Worm (Caenorhabditis elegans): ENCODE measurements around the gene efhd-1.

Gene efhd-1

DNA sequence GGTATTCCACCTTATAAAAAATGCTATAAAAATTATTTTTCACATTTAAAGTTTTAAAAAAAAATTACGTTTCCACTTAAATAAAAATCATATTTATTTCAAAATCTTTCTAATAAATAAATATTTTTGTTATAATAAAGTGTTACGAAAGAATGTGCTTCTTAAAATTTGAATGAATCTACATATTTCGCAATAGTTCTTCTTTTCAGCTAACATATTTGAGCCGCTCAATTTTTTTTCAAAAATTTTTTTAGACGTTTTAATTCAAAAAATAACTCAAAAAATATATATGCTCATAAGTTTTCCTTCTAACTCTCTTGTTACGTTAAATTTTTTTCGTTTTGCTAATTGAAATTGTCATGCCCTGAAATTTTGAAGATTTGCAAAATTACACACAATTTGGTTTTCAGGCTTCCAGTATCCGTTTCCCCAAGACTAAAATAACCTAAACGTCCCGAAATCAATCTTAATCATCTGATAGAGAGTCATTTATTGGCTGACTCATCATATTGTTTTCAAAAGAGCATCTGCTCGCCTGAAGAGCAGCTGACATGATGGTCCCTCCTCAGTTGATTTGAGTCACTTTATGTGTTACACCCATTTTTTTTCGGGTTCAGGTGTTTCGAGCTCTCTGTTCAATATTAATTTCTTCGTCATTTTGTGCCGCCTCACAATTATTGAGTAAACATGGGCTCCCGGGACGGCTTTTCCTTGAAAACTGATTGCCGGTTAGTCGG lies at the start of gene efhd-1:
Gene efhd-1, plus strand, starts transcription at position 582 of the 737 bp plus-strand sequence.
- no peak for TF ChIP-seq nhr-11 (tag; optimal IDR thresholded peaks at IDR 0.05)
- no peak for TF ChIP-seq ceh-6 (GFP tag; optimal IDR thresholded peaks at IDR 0.05)
- TF ChIP-seq pat-9 (tag; optimal IDR thresholded peaks at IDR 0.05): no peak
- TF ChIP-seq pha-4 (tag; optimal IDR thresholded peaks at IDR 0.05): no peak
- TF ChIP-seq nhr-232 (tag; optimal IDR thresholded peaks at IDR 0.05): no peak
- no peak for TF ChIP-seq ceh-48 (tag; optimal IDR thresholded peaks at IDR 0.05)
- no peak for TF ChIP-seq pha-2 (tag; optimal IDR thresholded peaks at IDR 0.05)
- TF ChIP-seq che-1 (tag; optimal IDR thresholded peaks at IDR 0.05): no peak
- TF ChIP-seq odd-2 (tag; optimal IDR thresholded peaks at IDR 0.05): no peak
- TF ChIP-seq ceh-14 (tag; optimal IDR thresholded peaks at IDR 0.05): no peak
- TF ChIP-seq ceh-18 (tag; optimal IDR thresholded peaks at IDR 0.05): peak; percentile 7
- no peak for TF ChIP-seq dve-1 (tag; optimal IDR thresholded peaks at IDR 0.05)
- no peak for TF ChIP-seq ceh-30 (tag; optimal IDR thresholded peaks at IDR 0.05)
- no peak for TF ChIP-seq pros-1 (tag; optimal IDR thresholded peaks at IDR 0.05)
- TF ChIP-seq hlh-30 (tag; optimal IDR thresholded peaks at IDR 0.05; ENCODE audit: insufficient read depth): no peak
- peak; percentile 72 for TF ChIP-seq unc-55 (GFP tag; optimal IDR thresholded peaks at IDR 0.05)
- TF ChIP-seq npax-4 (tag; optimal IDR thresholded peaks at IDR 0.05): no peak

DNA sequence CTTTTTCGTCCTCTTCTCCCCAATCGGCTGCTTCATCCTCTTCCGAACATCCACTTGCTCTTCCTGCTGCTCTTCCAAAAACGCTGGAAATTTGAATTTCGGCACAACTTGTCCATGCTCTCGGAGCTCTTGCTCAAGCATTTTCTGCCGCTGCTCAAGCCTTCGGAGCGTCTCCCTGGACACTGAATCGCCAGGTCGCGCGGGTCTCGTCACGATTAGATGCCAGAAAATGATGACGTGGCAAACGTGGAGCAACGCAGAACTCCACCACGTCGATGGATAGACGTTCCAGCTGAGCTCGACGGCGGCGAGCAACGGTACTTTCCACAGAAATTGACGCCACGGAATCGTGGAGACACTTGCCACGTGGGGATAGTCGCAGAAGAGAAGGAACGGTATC lies 49.4 kb upstream of the efhd-1 start:
- TF ChIP-seq elt-4 (tag; optimal IDR thresholded peaks at IDR 0.05) (peak; percentile 73), unc-42 (tag; optimal IDR thresholded peaks at IDR 0.05) (no peak), ceh-48 (tag; optimal IDR thresholded peaks at IDR 0.05) (no peak)

DNA sequence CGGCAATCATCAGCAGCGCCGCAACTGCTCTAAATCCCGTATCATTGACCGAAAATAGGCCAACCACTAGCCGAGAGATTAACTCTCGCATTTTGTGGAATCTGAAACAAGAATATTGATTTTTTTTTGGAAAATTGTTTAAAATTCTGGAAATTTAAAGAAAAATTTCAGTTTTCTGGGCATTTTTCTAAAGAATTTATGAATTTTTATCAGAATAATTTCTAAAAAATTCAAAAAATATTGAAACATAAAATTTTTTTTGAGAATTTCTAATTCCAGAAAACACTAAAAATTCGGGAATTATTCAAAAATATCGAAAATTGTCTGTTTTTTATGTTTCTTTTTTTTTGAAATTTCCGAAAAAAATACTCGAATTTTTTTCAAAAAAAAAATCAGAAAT lies 45.9 kb upstream of the efhd-1 start, which contains the start of gene algn-3:
Gene algn-3, minus strand, starts transcription at position 101 of the 400 bp plus-strand sequence.
- no peak for TF ChIP-seq lim-6 (tag; optimal IDR thresholded peaks at IDR 0.05)
- TF ChIP-seq ref-2 (tag; optimal IDR thresholded peaks at IDR 0.05): no peak
- TF ChIP-seq K02D7.2 (tag; optimal IDR thresholded peaks at IDR 0.05): no peak
- no peak for TF ChIP-seq nfya-1 (tag; optimal IDR thresholded peaks at IDR 0.05)
- no peak for TF ChIP-seq T23F11.4 (GFP tag; optimal IDR thresholded peaks at IDR 0.05)
- TF ChIP-seq npax-4 (tag; optimal IDR thresholded peaks at IDR 0.05): no peak

DNA sequence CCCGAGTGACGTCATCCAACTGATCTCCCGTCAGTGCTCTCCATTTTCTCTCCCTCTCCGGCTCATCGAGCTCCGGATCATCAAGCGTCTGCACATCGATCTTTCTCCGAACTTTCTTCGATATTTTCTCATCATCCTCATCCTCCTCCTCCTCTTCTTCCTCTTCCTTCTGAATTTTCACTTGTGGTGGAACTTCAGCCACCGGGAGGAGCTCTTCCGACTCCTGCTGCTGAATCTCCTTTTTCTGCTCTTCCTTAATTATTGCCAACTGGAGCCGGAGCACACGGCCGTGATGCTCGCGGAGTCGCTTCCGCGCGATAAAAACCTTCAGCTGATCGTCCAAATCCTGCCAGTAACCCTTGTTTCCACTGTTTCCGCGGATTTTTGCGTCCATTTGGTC lies 42.3 kb upstream of the efhd-1 start:
- TF ChIP-seq pha-2 (tag; optimal IDR thresholded peaks at IDR 0.05) (no peak), elt-2 (tag; optimal IDR thresholded peaks at IDR 0.05) (no peak), ceh-24 (tag; optimal IDR thresholded peaks at IDR 0.05) (no peak), tbx-2 (tag; optimal IDR thresholded peaks at IDR 0.05) (no peak), ref-2 (tag; optimal IDR thresholded peaks at IDR 0.05) (no peak), Y22D7AL.16 (tag; optimal IDR thresholded peaks at IDR 0.05) (no peak), hlh-13 (GFP tag; optimal IDR thresholded peaks at IDR 0.05) (no peak), K02D7.2 (tag; optimal IDR thresholded peaks at IDR 0.05) (no peak), gmeb-2 (tag; optimal IDR thresholded peaks at IDR 0.05) (no peak), hlh-6 (tag; optimal IDR thresholded peaks at IDR 0.05) (no peak), tbx-7 (tag; optimal IDR thresholded peaks at IDR 0.05) (no peak)

DNA sequence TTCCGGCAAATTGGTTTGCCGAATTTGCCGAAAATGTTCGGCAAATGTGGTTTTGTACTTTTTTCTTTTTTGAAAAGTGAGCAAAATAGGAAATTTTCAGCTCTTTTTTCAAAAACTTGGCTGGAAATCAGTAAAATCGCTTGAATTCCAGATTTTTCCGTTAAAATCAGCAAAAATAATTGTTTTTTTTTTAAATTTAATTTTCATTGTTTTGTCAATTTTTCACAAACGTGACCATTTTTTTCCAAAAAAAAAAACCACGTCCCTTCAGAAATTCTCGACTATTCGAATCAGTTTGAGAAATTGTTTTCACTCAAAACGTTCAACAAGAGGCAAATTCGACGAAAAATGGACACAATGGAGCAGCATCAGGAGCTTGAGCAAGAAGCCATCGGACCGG lies 41.1 kb upstream of the efhd-1 start, which contains the start of gene K09E4.1:
Gene K09E4.1, plus strand, starts transcription at position 301 of the 400 bp plus-strand sequence.
- no peak for TF ChIP-seq ceh-18 (tag; optimal IDR thresholded peaks at IDR 0.05)
- TF ChIP-seq unc-55 (GFP tag; optimal IDR thresholded peaks at IDR 0.05): no peak
- no peak for TF ChIP-seq lim-6 (tag; optimal IDR thresholded peaks at IDR 0.05)
- TF ChIP-seq Y22D7AL.16 (tag; optimal IDR thresholded peaks at IDR 0.05): no peak
- TF ChIP-seq ceh-45 (GFP tag; IDR thresholded peaks at IDR 0.05): no peak
- TF ChIP-seq pat-9 (tag; optimal IDR thresholded peaks at IDR 0.05): no peak
- TF ChIP-seq lin-11 (tag; optimal IDR thresholded peaks at IDR 0.05): no peak
- no peak for TF ChIP-seq dve-1 (tag; optimal IDR thresholded peaks at IDR 0.05)
- TF ChIP-seq hlh-6 (tag; optimal IDR thresholded peaks at IDR 0.05): no peak
- no peak for TF ChIP-seq unc-86 (tag; optimal IDR thresholded peaks at IDR 0.05)

Data from whole organism, late embryonic.